Worm (Caenorhabditis elegans) whole organism, midembryonic: ENCODE results near the gene mlc-3.

ENCODE experiments used
- T22C8.4 ChIP-seq: fragments of 200-800 bp; sonication (Bioruptor generic); IDR thresholded peaks from 2 replicates; pipeline ENCODE4 v1.3.6; 2022; ENCODE audit warnings: missing genetic modification characterization, missing compliant biosample characterization
- cog-1 ChIP-seq: sonication (generic microtip); optimal IDR thresholded peaks from 2 replicates; lab custom pipeline; 2016; ENCODE audit warnings: missing genetic modification characterization, missing compliant biosample characterization
- flt-1 ChIP-seq: fragments of 200-800 bp; sonication (Bioruptor generic); IDR thresholded peaks from 2 replicates; pipeline ENCODE4 v1.3.6; 2022; ENCODE audit warnings: missing genetic modification characterization, missing compliant biosample characterization
- klf-2 ChIP-seq: fragments of 200-800 bp; sonication (Bioruptor generic); conservative IDR thresholded peaks from 2 replicates; pipeline ENCODE4 v1.3.6; 2022; ENCODE audit warnings: missing genetic modification reagents, missing genetic modification characterization, missing compliant biosample characterization
- med-1 ChIP-seq: sonication (generic microtip); optimal IDR thresholded peaks from 2 replicates; lab custom pipeline; 2017; ENCODE audit warnings: missing genetic modification characterization, mild to moderate bottlenecking, missing compliant biosample characterization, antibody characterized with exemption, missing genetic modification reagents; ENCODE audit not compliant: insufficient read depth
- ref-1 ChIP-seq: fragments of 200-800 bp; sonication (Bioruptor generic); conservative IDR thresholded peaks from 2 replicates; pipeline ENCODE4 v1.3.6; 2022; ENCODE audit warnings: missing genetic modification reagents, missing genetic modification characterization, missing compliant biosample characterization
- tab-1 ChIP-seq: fragments of 200-800 bp; sonication (Bioruptor generic); IDR thresholded peaks from 2 replicates; pipeline ENCODE4 v1.3.6; 2022; ENCODE audit warnings: missing genetic modification characterization, missing compliant biosample characterization
- ztf-23 ChIP-seq: fragments of 200-800 bp; sonication (Bioruptor generic); IDR thresholded peaks from 2 replicates; pipeline ENCODE4 v1.3.6; 2022; ENCODE audit warnings: missing genetic modification reagents, missing genetic modification characterization, missing compliant biosample characterization
- ztf-29 ChIP-seq: fragments of 200-800 bp; sonication (Bioruptor generic); IDR thresholded peaks from 2 replicates; pipeline ENCODE4 v1.3.6; 2022; ENCODE audit warnings: missing genetic modification reagents, missing genetic modification characterization, missing compliant biosample characterization

Gene mlc-3

ce11 chrIII:5611604-5612324, 46.9 kb downstream of the mlc-3 start, which contains the start of gene bas-1:
bas-1 (plus strand) TSS chrIII:5612274.
- TF ChIP-seq cog-1 (tag; lab: Kevin White, UChicago) (no peak), med-1 (GFP tag; lab: Kevin White, UChicago) (no peak), T22C8.4 (GFP tag; lab: Robert Waterston, UW) (no peak), tab-1 (GFP tag; lab: Robert Waterston, UW) (no peak), ztf-23 (no peak), ztf-29 (no peak), ref-1 (GFP tag; lab: Robert Waterston, UW) (no peak), flt-1 (GFP tag; lab: Robert Waterston, UW) (no peak), klf-2 (GFP tag; lab: Robert Waterston, UW) (no peak)

ce11 chrIII:5614648-5615047, 49.8 kb downstream of the mlc-3 start, which contains the start of gene basl-1:
basl-1 (plus strand) TSS chrIII:5614948.
- TF ChIP-seq ztf-29 = no peak
- no peak for TF ChIP-seq T22C8.4 (GFP tag; lab: Robert Waterston, UW)
- TF ChIP-seq ref-1 (GFP tag; lab: Robert Waterston, UW) = no peak
- no peak for TF ChIP-seq klf-2 (GFP tag; lab: Robert Waterston, UW)
- TF ChIP-seq med-1 (GFP tag; lab: Kevin White, UChicago) = no peak
- no peak for TF ChIP-seq flt-1 (GFP tag; lab: Robert Waterston, UW)
- TF ChIP-seq cog-1 (tag; lab: Kevin White, UChicago) = no peak
- no peak for TF ChIP-seq tab-1 (GFP tag; lab: Robert Waterston, UW)
- no peak for TF ChIP-seq ztf-23

DNA sequence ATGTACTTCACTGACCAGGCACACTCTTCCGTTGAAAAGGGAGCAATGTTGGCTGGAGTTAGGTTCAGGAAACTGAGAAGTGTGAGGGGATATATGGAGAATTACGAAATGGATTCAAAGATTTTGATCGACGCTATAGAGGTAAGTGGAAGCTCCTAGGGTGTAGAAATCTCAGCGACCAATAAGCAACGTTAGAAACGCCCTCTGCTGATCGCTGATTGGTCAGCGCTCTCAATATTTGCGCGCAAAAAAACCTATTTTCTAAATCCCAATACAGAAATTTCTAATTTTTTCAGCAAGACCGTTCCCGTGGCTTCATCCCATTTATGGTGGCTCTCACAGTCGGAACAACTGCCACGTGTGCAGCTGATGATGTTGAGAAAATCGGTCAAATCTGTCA, 50.9 kb downstream of the mlc-3 start:
- TF ChIP-seq flt-1 (GFP tag; lab: Robert Waterston, UW) (no peak), ref-1 (GFP tag; lab: Robert Waterston, UW) (no peak), med-1 (GFP tag; lab: Kevin White, UChicago) (no peak), klf-2 (GFP tag; lab: Robert Waterston, UW) (no peak), ztf-29 (no peak), T22C8.4 (GFP tag; lab: Robert Waterston, UW) (no peak), ztf-23 (no peak), tab-1 (GFP tag; lab: Robert Waterston, UW) (no peak), cog-1 (tag; lab: Kevin White, UChicago) (no peak)
